Fruit fly (Drosophila melanogaster) S2 (cell line): ENCODE measurements around the gene Ldh.

ENCODE experiments used
- CG8478 ChIP-seq: fragments of >200 bp; optimal IDR thresholded peaks from 2 replicates; lab custom pipeline; 2018
- CTCF ChIP-seq, 2 experiments: fragments of >200 bp; optimal IDR thresholded peaks; 2 replicates each; lab custom pipeline; 2018

Ldh gene

DNA sequence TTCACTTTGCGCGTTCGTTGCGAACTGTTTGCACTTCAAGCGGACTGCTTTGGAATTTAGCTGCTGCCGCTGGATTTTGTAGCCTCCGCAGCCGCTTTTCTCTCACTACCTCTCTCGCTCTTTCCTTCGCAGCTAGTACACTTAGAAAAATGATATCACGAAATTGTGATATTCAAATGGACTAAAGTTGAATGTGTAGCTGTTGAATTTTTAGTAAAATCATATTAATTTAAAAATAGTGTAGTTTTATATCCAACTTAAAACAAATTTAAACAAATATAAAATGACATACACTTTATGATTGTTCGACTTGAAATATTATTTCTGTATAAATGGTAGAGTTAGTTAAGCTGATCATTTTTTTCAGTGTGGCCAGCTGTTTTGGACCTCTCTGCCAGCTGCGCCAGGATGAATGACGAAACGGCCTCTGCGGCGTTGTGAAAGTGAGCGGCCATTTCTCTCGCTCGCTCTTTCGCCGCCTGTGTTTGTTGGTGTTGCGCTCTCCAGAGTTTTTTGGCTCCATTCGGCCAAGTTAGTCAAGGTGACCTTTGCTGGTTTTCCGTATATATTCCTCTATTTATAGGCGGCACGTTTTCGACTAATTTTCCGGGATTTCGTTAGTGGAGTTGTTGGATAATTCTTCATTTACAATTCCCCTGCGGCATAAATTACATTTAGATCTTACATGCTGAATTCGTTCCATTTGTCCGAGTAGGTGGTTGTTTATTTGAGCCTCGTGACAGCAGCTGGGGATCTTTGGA, at the start of gene Ldh:
Gene Ldh, minus strand, starts transcription at position 51 of the 761 bp plus-strand sequence.
- TF ChIP-seq CG8478 (no peak), CTCF (optimal IDR thresholded peaks at IDR 0.05; lab: Kevin White, UChicago) (no peak)

dm6 chr3L:6312029-6312623, 49.6 kb upstream of the Ldh start:
- TF ChIP-seq CG8478 (no peak), CTCF (optimal IDR thresholded peaks at IDR 0.05; lab: Kevin White, UChicago) (no peak)

- TF ChIP-seq CG8478 (no peak), CTCF (optimal IDR thresholded peaks at IDR 0.05; lab: Kevin White, UChicago) (no peak)
These were observed 48.0 kb upstream of the Ldh start for dm6 chr3L:6310489-6310888.

DNA sequence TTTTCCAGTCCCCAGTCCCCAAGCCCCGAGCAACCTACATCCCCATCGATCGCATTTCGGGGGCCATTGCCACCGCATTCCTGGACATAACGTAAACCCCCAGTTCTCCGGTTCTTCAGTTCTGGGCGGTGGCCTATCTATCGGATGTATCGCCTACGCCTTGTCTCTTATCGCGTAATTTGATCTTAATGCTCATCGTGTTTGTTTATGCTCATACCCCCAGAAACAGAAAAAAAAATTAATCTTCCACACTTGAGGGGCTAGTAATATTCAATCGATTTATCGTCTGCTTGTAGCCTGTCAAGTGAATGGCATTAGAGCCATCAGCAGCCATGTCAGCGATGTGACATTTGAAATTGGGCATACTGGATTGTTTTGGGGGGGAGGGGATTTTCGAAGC, 47.2 kb upstream of the Ldh start:
- no peak for TF ChIP-seq CTCF (optimal IDR thresholded peaks at IDR 0.05; lab: Kevin White, UChicago)
- no peak for TF ChIP-seq CG8478

DNA sequence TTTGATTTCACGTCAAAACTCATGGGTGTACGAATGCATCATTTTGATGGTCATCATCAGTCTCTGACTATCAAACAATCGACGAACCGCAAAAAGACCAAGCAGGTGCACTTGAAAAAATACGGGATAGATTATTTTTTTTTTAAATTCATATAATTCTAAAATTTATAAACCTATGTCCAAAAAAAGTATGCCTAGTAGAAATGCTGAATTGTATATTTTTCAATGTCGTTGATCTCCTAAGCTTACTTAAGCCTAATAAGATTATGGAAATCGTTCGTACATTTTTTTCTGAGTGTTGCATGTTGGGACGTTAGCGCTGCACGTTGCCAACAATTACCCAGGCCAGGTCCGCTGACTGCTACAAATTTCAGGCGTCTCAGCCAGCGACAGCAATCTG, 46.1 kb upstream of the Ldh start:
- TF ChIP-seq CG8478 (no peak), CTCF (optimal IDR thresholded peaks at IDR 0.05; lab: Kevin White, UChicago) (no peak)

- no peak for TF ChIP-seq CTCF (optimal IDR thresholded peaks at IDR 0.05; lab: Kevin White, UChicago)
- no peak for TF ChIP-seq CG8478
These were observed 44.8 kb upstream of the Ldh start for dm6 chr3L:6307298-6307697.

DNA sequence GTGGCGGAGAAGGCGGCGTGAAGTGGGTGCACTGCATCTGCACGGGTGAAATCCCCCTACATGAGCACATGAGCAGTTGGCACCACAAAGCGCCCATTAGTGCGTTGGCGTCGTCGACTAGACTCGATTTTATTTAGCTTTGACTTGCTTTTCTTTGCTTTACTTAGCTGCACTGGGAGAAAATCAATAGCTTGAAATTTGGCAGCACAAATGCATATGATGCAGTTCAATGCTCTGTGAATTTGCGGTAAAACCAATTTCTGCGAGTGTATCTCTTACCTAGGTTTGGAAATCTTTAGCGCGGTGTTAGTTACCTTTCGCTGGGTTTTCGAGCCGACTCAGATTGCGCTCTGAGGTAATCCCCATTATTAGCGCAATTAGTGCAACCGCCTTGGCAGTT, 42.4 kb upstream of the Ldh start:
- no peak for TF ChIP-seq CG8478
- no peak for TF ChIP-seq CTCF (optimal IDR thresholded peaks at IDR 0.05; lab: Kevin White, UChicago)

- TF ChIP-seq CG8478, result no peak
- no peak for TF ChIP-seq CTCF (optimal IDR thresholded peaks at IDR 0.05; lab: Kevin White, UChicago)
These were observed 40.0 kb upstream of the Ldh start for dm6 chr3L:6302500-6302899.

DNA sequence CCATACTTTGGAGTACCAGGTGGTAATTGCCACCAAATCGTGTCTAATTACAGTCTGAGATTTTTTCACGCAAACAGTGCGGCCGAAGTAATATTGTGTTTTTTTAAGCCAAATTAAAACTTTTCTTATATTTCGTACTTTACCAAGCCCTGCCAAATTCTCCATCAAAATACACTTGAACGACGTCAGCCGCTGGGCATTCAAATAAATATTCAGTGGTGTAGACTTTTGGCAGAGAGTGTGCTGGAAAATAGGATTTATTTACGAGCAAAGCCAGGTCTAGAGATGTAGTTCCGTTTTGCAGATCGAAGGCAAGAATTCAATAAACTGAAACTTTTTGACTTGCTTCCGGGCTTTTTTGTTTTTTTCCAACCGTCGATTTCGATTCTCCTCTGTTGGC, 34.1 kb upstream of the Ldh start:
- TF ChIP-seq CTCF (optimal IDR thresholded peaks at IDR 0.05; lab: Kevin White, UChicago) (no peak), CG8478 (no peak)

DNA sequence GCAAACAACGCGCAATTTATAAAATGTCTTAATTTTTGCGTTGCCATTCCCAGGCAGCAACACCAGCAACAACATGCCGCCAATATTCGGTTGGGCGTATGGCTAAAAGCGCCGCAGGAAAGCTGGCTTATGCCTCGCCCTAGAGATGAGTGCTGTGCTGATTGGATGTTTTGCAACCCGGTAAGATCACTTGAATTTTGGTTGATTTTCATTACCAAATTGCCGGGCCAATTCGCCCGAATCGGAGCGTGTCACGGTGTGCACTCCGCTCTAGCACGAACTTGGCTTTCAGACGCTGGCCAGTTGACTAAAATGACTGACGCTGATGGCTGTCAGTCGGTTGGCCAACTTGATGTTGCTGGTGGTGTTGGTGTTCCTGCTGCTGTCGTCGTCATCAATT, 22.9 kb upstream of the Ldh start:
- no peak for TF ChIP-seq CTCF (optimal IDR thresholded peaks at IDR 0.05; lab: Kevin White, UChicago)
- TF ChIP-seq CG8478, result no peak

dm6 chr3L:6275487-6275886, 13.0 kb upstream of the Ldh start, which contains the start of gene CG43168:
Gene CG43168, plus strand, starts transcription at chr3L:6275787.
- TF ChIP-seq CTCF (optimal IDR thresholded peaks at IDR 0.05; lab: Kevin White, UChicago), result no peak
- no peak for TF ChIP-seq CG8478

DNA sequence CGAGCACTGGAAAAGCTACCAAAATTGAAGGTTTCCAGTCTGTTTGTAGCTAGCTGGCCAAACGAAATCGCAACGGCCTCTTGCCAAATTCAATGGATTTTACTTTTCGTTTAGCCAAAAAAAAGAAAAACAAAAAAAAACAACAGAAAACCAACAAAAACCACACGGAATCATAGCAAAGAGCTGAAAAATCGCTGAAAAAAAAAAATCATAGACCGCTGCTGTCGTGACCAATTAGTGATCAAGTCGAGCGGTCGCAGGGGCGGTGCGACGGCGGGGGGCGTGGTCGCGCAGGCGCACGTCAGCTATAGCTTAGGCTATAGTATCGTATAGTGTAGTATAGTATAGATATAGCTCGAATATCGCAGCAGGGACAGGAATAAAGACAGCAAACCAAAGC, 12.4 kb upstream of the Ldh start:
- TF ChIP-seq CTCF (optimal IDR thresholded peaks at IDR 0.05; lab: Kevin White, UChicago), result no peak
- no peak for TF ChIP-seq CG8478

DNA sequence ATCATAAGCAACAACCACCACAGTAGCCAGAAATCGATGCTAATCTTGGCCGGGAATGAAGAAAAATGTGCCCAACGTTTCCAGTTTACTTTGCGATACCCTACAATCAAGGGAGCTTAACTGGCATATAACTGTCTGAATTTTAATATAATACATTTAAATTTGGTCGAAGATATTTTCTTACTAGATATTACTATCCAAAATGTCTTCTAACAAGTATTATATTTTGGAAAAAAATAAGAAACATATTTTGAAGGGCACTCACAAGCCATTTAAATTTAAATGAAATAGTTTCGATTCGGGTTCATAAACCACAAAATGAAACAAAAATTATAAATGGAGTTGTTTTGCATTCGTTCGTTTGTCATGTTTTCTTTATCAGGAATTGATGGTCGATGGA, 7.8 kb upstream of the Ldh start:
- TF ChIP-seq CG8478, result no peak

- TF ChIP-seq CG8478 (no peak), CTCF (optimal IDR thresholded peaks at IDR 0.05; lab: Kevin White, UChicago) (no peak)
These were observed 6.5 kb upstream of the Ldh start for dm6 chr3L:6269003-6269402.

DNA sequence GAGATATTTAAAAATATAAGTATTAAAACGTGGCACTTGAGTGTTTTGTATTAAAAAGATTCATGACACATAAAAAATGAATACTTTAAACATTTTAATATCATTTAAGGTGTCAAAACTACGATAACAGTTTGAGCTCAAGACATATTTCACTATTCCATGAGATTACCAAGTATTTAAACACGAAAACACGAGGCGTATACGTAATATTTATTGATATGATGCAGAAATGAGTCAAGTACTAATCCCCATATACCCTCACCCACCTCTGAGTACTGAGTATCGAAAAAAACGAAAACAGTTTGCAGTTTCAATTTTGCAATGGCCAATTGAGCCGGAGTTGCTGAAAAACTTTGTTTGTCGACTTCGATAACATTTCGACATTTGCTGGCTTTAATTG, 5.6 kb upstream of the Ldh start:
- TF ChIP-seq CTCF (optimal IDR thresholded peaks at IDR 0.05; lab: Kevin White, UChicago), result no peak
- TF ChIP-seq CG8478, result no peak

dm6 chr3L:6267509-6267908, 5.0 kb upstream of the Ldh start:
- no peak for TF ChIP-seq CTCF (optimal IDR thresholded peaks at IDR 0.05; lab: Kevin White, UChicago)
- no peak for TF ChIP-seq CG8478

dm6 chr3L:6266321-6266720, 3.8 kb upstream of the Ldh start:
- TF ChIP-seq CG8478, result no peak
- no peak for TF ChIP-seq CTCF (optimal IDR thresholded peaks at IDR 0.05; lab: Kevin White, UChicago)
